Fruit fly (Drosophila melanogaster): ENCODE measurements around the gene BoYb.
A peak's percentile ranks its signal among the peaks of the same experiment; 100 is the strongest.

Gene BoYb

DNA sequence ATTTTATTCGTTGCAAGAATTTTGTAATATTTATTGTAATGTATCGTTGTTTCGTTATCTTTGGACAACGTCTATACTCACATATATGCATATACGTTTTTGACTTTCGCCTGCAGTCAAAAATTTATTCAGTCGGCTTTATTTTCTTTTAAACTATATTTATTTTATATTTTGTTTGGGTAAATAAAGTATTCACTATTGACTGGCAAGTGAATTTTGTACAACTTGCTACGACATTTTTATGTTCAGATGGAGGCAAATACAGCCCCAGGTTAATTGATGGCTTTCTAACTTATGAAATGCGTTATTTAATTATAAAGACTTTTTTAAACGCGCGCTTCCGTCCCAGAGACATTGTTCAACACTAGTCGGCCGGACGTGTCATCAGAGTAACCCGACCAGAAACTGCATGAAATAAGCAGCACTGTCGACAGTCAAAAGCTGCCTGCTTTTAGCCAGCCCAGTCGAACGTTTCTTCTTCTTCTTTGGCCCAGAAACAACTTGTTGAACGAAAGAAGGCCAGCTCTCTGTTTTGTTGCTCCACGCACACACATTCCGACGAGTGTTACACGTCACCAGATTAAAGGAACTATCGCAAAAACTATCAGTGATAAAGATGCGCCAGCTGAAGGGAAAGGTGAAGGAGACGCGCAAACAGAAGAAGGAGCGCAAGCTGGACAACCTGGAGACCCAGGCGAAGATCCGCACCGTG lies 38.2 kb upstream of the BoYb start, which contains the start of gene CG33169 (continued):
- TF ChIP-seq CG15601 (tag; optimal IDR thresholded peaks at IDR 0.05), result peak; percentile 80
- peak; percentile 100 for TF ChIP-seq Ets65A (GFP tag)
- peak; percentile 85 for TF ChIP-seq CG1647 (GFP tag; optimal IDR thresholded peaks at IDR 0.05)
- TF ChIP-seq CG15269 (tag; optimal IDR thresholded peaks at IDR 0.05), result peak; percentile 69
- peak; percentile 85 for TF ChIP-seq slou (GFP tag; optimal IDR thresholded peaks at IDR 0.05)
- peak; percentile 85 for TF ChIP-seq CG1792 (GFP tag; optimal IDR thresholded peaks at IDR 0.05)
- peak; percentile 98 for TF ChIP-seq MBD-R2 (GFP tag; IDR thresholded peaks at IDR 0.05)
- TF ChIP-seq CG11723 (GFP tag; optimal IDR thresholded peaks at IDR 0.05), result peak; percentile 56
- no peak for TF ChIP-seq Taf1 (GFP tag; IDR thresholded peaks at IDR 0.05)
- no peak for TF ChIP-seq CG2889 (GFP tag; IDR thresholded peaks at IDR 0.05)
- TF ChIP-seq danr (GFP tag; IDR thresholded peaks at IDR 0.05), result peak; percentile 47; the same call in 1 of the 2 replicates
- TF ChIP-seq CG13296 (GFP tag; optimal IDR thresholded peaks at IDR 0.05), result peak; percentile 71
- TF ChIP-seq tna (GFP tag; IDR thresholded peaks at IDR 0.05; ENCODE audit: partially characterized antibody), result peak; percentile 50
- peak; percentile 71 for TF ChIP-seq CG1233 (GFP tag; optimal IDR thresholded peaks at IDR 0.05)
- peak; percentile 53 for TF ChIP-seq CG10274 (GFP tag; optimal IDR thresholded peaks at IDR 0.05)
- peak; percentile 76 for TF ChIP-seq CG17829 (tag; optimal IDR thresholded peaks at IDR 0.05)
- TF ChIP-seq Six4 (GFP tag; optimal IDR thresholded peaks at IDR 0.05), result peak; percentile 36
- peak; percentile 88 for TF ChIP-seq bcd (GFP tag; optimal IDR thresholded peaks at IDR 0.05)
- peak; percentile 47 for TF ChIP-seq Oli (tag; optimal IDR thresholded peaks at IDR 0.05)
- TF ChIP-seq fd3F (GFP tag; optimal IDR thresholded peaks at IDR 0.05), result peak; percentile 66
- peak; percentile 84 for TF ChIP-seq NC2β (GFP tag; optimal IDR thresholded peaks at IDR 0.05)
- peak; percentile 87 for TF ChIP-seq repo (GFP tag; optimal IDR thresholded peaks at IDR 0.05)
- TF ChIP-seq Xrp1 (GFP tag; IDR thresholded peaks at IDR 0.05), result peak; percentile 70
- 0 out of 3 replicates have a peak, but pooled peaks have one; percentile 49 for TF ChIP-seq jigr1 (GFP tag; IDR thresholded peaks at IDR 0.05)
- TF ChIP-seq CG12744 (GFP tag; optimal IDR thresholded peaks at IDR 0.05), result peak; percentile 77
- TF ChIP-seq CG1602 (GFP tag; optimal IDR thresholded peaks at IDR 0.05), result peak; percentile 67
- TF ChIP-seq otp (GFP tag; IDR thresholded peaks at IDR 0.05), result peak; percentile 73
- peak; percentile 28 for TF ChIP-seq CG6854 (GFP tag; optimal IDR thresholded peaks at IDR 0.05)
- peak; percentile 82 for TF ChIP-seq CG10366 (GFP tag; IDR thresholded peaks at IDR 0.05)
- TF ChIP-seq jumu (GFP tag; optimal IDR thresholded peaks at IDR 0.05), result peak; percentile 91
- TF ChIP-seq Elba2 (GFP tag; optimal IDR thresholded peaks at IDR 0.05), result peak; percentile 51
- peak; percentile 77 for TF ChIP-seq Abd-B (GFP tag; optimal IDR thresholded peaks at IDR 0.05)
- TF ChIP-seq nau (GFP tag; optimal IDR thresholded peaks at IDR 0.05), result no peak
- TF ChIP-seq sima (GFP tag; optimal IDR thresholded peaks at IDR 0.05), result peak; percentile 28
- peak; percentile 79 for TF ChIP-seq tin (GFP tag; optimal IDR thresholded peaks at IDR 0.05)
- TF ChIP-seq CG7987 (GFP tag; optimal IDR thresholded peaks at IDR 0.05), result peak; percentile 92
- TF ChIP-seq her (GFP tag; optimal IDR thresholded peaks at IDR 0.05), result peak; percentile 86
- TF ChIP-seq CG16813 (GFP tag; IDR thresholded peaks at IDR 0.05; ENCODE audit: partially characterized antibody), result peak; percentile 71
- no peak for TF ChIP-seq sqz (GFP tag; optimal IDR thresholded peaks at IDR 0.05)
- peak; percentile 63 for TF ChIP-seq CG12299 (tag; optimal IDR thresholded peaks at IDR 0.05)
- no peak for TF ChIP-seq usp (GFP tag; optimal IDR thresholded peaks at IDR 0.05)
- 0 out of 2 replicates have a peak, but pooled peaks have one; percentile 54 for TF ChIP-seq hbn (GFP tag; IDR thresholded peaks at IDR 0.05; ENCODE audit: partially characterized antibody)
- TF ChIP-seq crol (GFP tag; IDR thresholded peaks at IDR 0.05), result peak; percentile 54
- TF ChIP-seq insv (GFP tag; optimal IDR thresholded peaks at IDR 0.05), result peak in 1 of 2 experiments; percentile 69
- no peak for TF ChIP-seq Kr (GFP tag; optimal IDR thresholded peaks at IDR 0.05)
- peak; percentile 89 for TF ChIP-seq Aef1 (GFP tag; IDR thresholded peaks at IDR 0.05)
- TF ChIP-seq CG13424 (tag; optimal IDR thresholded peaks at IDR 0.05), result peak; percentile 66
- peak; percentile 56; the same call in 2 of the 3 replicates for TF ChIP-seq croc (GFP tag; conservative IDR thresholded peaks at IDR 0.05)
- no peak for TF ChIP-seq Dfd (GFP tag; optimal IDR thresholded peaks at IDR 0.05)
- TF ChIP-seq CG18599 (GFP tag; optimal IDR thresholded peaks at IDR 0.05), result peak; percentile 86

Measured in whole organism, embryonic.